Worm (Caenorhabditis elegans): ENCODE measurements around the gene zip-9.

The zip-9 gene

ce11 chrV:10966874-10967273 lies 24.6 kb downstream of the zip-9 start:
- TF ChIP-seq tra-4 (tag; optimal IDR thresholded peaks at IDR 0.05) = no peak
- no peak for TF ChIP-seq pes-1 (GFP tag; IDR thresholded peaks at IDR 0.05)
- no peak for TF ChIP-seq hmbx-1 (tag; optimal IDR thresholded peaks at IDR 0.05)
- no peak for TF ChIP-seq ets-7 (tag; optimal IDR thresholded peaks at IDR 0.05)
- TF ChIP-seq flt-1 (GFP tag; IDR thresholded peaks at IDR 0.05) = no peak
- no peak for TF ChIP-seq tbx-37 (GFP tag; conservative IDR thresholded peaks at IDR 0.05)
- no peak for TF ChIP-seq ama-1 (optimal IDR thresholded peaks at IDR 0.05)
- TF ChIP-seq B0310.2 (tag; optimal IDR thresholded peaks at IDR 0.05) = no peak
- no peak for TF ChIP-seq tbx-11 (GFP tag; IDR thresholded peaks at IDR 0.05)
- no peak for TF ChIP-seq aly-1 (tag; optimal IDR thresholded peaks at IDR 0.05)
- TF ChIP-seq ceh-36 (tag; optimal IDR thresholded peaks at IDR 0.05) = no peak
- TF ChIP-seq sea-1 (GFP tag; conservative IDR thresholded peaks at IDR 0.05) = no peak
- no peak for TF ChIP-seq scrt-1 (GFP tag; IDR thresholded peaks at IDR 0.05)
- no peak for TF ChIP-seq hnd-1 (tag; optimal IDR thresholded peaks at IDR 0.05)
- TF ChIP-seq F13C5.2 (tag; optimal IDR thresholded peaks at IDR 0.05) = no peak
- no peak for TF ChIP-seq ceh-13 (GFP tag; optimal IDR thresholded peaks at IDR 0.05)
- no peak for TF ChIP-seq hmg-4 (GFP tag; optimal IDR thresholded peaks at IDR 0.05)

DNA sequence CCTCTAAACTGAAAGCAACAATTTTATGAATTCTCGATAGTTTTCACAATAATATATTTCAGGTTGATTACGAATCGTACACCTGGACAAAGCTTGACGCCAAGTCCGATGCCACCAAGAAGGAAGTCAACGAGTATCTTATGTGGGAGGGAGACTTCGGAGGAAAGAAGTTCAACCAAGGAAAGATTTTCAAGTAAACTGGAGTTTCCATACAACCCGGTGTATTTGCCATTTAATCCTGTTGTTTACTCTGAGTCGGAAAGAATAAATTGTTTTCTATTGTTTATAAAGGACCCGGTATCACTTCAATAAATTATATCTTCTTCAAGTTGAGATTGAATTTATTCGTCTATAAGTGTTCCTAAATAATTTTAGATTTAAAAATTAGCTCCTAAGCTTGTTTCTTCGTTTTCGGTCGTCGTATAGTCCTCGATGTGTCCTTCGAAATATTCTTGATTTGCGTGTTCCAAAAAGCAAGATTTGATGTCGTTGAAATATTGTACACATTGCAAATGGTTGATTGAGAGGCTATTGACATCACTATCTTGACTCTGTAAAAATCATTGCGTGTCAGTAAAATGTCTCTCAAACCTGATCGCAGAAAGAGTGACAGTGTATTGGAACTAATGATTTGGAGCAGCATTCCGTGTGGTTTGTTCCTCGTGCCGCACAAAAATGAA lies 25.5 kb downstream of the zip-9 start:
- TF ChIP-seq F13C5.2 (tag; optimal IDR thresholded peaks at IDR 0.05) = no peak
- TF ChIP-seq aly-1 (tag; optimal IDR thresholded peaks at IDR 0.05) = no peak
- no peak for TF ChIP-seq hmg-4 (GFP tag; optimal IDR thresholded peaks at IDR 0.05)
- no peak for TF ChIP-seq tra-4 (tag; optimal IDR thresholded peaks at IDR 0.05)
- TF ChIP-seq ama-1 (optimal IDR thresholded peaks at IDR 0.05) = no peak
- no peak for TF ChIP-seq tbx-11 (GFP tag; IDR thresholded peaks at IDR 0.05)
- TF ChIP-seq ceh-13 (GFP tag; optimal IDR thresholded peaks at IDR 0.05) = no peak

- no peak for TF ChIP-seq flt-1 (GFP tag; IDR thresholded peaks at IDR 0.05)
- TF ChIP-seq scrt-1 (GFP tag; IDR thresholded peaks at IDR 0.05) = no peak
- no peak for TF ChIP-seq B0310.2 (tag; optimal IDR thresholded peaks at IDR 0.05)
- TF ChIP-seq ama-1 (optimal IDR thresholded peaks at IDR 0.05) = no peak
- no peak for TF ChIP-seq hnd-1 (tag; optimal IDR thresholded peaks at IDR 0.05)
- TF ChIP-seq sea-1 (GFP tag; conservative IDR thresholded peaks at IDR 0.05) = no peak
- no peak for TF ChIP-seq ets-7 (tag; optimal IDR thresholded peaks at IDR 0.05)
- TF ChIP-seq hmg-4 (GFP tag; optimal IDR thresholded peaks at IDR 0.05) = no peak
- TF ChIP-seq tra-4 (tag; optimal IDR thresholded peaks at IDR 0.05) = no peak
- no peak for TF ChIP-seq tbx-11 (GFP tag; IDR thresholded peaks at IDR 0.05)
- TF ChIP-seq aly-1 (tag; optimal IDR thresholded peaks at IDR 0.05) = no peak
- TF ChIP-seq ceh-13 (GFP tag; optimal IDR thresholded peaks at IDR 0.05) = no peak
- no peak for TF ChIP-seq pes-1 (GFP tag; IDR thresholded peaks at IDR 0.05)
- no peak for TF ChIP-seq tbx-37 (GFP tag; conservative IDR thresholded peaks at IDR 0.05)
- no peak for TF ChIP-seq hmbx-1 (tag; optimal IDR thresholded peaks at IDR 0.05)
- no peak for TF ChIP-seq ceh-36 (tag; optimal IDR thresholded peaks at IDR 0.05)
- TF ChIP-seq F13C5.2 (tag; optimal IDR thresholded peaks at IDR 0.05) = no peak
Observed at ce11 chrV:10970070-10970469, 27.8 kb downstream of the zip-9 start, which contains the start of gene F17C11.22. Gene F17C11.22 (minus strand): TSS chrV:10970170.

- TF ChIP-seq ets-7 (tag; optimal IDR thresholded peaks at IDR 0.05) (no peak), ceh-13 (GFP tag; optimal IDR thresholded peaks at IDR 0.05) (no peak), tbx-37 (GFP tag; conservative IDR thresholded peaks at IDR 0.05) (no peak), ceh-36 (tag; optimal IDR thresholded peaks at IDR 0.05) (no peak), scrt-1 (GFP tag; IDR thresholded peaks at IDR 0.05) (no peak), B0310.2 (tag; optimal IDR thresholded peaks at IDR 0.05) (no peak), hmg-4 (GFP tag; optimal IDR thresholded peaks at IDR 0.05) (no peak), tra-4 (tag; optimal IDR thresholded peaks at IDR 0.05) (no peak), F13C5.2 (tag; optimal IDR thresholded peaks at IDR 0.05) (no peak)
Observed at ce11 chrV:10970930-10971329, 28.7 kb downstream of the zip-9 start.

DNA sequence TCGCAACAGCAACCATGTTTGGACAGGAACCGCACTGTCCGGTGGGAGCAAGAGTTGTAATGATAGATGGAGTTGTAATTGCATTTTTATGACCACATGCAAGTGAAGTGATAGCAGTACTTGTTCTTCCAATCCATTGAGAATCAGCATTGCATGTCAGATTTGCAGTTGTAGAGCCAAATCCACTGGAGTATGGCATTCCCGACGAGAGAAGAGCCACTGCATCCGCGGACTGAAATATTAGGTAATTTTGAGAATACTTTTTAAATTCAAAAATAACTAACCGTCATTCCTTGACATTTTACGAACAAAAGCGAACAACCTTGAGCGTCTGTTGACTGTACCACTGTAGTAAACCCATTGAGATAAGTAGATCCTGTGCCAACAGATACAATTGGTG lies 32.8 kb downstream of the zip-9 start:
- TF ChIP-seq sea-1 (GFP tag; conservative IDR thresholded peaks at IDR 0.05) (no peak), ceh-36 (tag; optimal IDR thresholded peaks at IDR 0.05) (no peak), tra-4 (tag; optimal IDR thresholded peaks at IDR 0.05) (no peak), tbx-37 (GFP tag; conservative IDR thresholded peaks at IDR 0.05) (no peak), ama-1 (optimal IDR thresholded peaks at IDR 0.05) (no peak), hnd-1 (tag; optimal IDR thresholded peaks at IDR 0.05) (no peak), ets-7 (tag; optimal IDR thresholded peaks at IDR 0.05) (no peak), ceh-13 (GFP tag; optimal IDR thresholded peaks at IDR 0.05) (no peak)

DNA sequence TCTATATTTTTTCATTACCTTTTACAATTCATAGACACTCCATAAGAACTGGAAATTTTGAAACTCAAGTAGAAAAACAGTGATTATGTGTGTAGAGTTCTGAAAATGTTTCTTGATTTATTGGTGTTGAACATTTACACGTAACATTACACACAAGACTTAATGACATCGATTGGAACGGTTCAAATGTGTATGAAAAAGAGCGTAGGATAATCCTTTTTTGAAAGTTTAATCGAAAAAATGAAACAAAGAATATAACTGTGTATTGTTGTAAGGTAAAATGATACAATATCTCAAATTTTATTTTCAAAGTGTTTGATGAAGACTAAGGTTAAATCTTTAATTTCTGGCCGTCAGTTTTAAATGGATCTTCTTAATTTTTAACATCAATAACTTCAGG lies 38.9 kb downstream of the zip-9 start, which contains the start of gene fig-1:
fig-1 (minus strand) TSS at position 101 of the 400 bp plus-strand sequence.
- no peak for TF ChIP-seq sea-1 (GFP tag; conservative IDR thresholded peaks at IDR 0.05)
- TF ChIP-seq hmbx-1 (tag; optimal IDR thresholded peaks at IDR 0.05) = no peak
- no peak for TF ChIP-seq flt-1 (GFP tag; IDR thresholded peaks at IDR 0.05)
- TF ChIP-seq ceh-36 (tag; optimal IDR thresholded peaks at IDR 0.05) = no peak
- TF ChIP-seq pes-1 (GFP tag; IDR thresholded peaks at IDR 0.05) = no peak
- no peak for TF ChIP-seq tra-4 (tag; optimal IDR thresholded peaks at IDR 0.05)
- no peak for TF ChIP-seq tbx-11 (GFP tag; IDR thresholded peaks at IDR 0.05)
- TF ChIP-seq ets-7 (tag; optimal IDR thresholded peaks at IDR 0.05) = no peak
- TF ChIP-seq ceh-13 (GFP tag; optimal IDR thresholded peaks at IDR 0.05) = no peak
- no peak for TF ChIP-seq B0310.2 (tag; optimal IDR thresholded peaks at IDR 0.05)
- TF ChIP-seq hnd-1 (tag; optimal IDR thresholded peaks at IDR 0.05) = no peak

DNA sequence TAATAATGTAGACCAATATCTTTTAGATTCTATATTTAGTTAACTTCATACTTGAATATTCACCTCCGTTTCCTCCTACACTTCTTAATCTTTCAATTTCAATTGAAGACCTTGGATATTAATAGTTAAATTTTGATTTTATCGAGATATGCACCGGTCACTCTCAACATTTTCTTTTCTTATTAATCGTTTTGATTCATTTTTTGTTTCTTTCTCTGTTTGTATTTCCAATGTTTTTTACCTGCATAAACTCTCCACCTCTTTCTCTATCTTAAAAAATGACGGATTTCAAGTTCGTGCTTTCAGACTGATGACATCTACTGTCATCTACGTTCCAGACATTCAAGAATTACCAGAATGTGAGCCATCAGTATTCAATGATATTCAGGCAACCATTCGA lies 49.5 kb downstream of the zip-9 start, which contains the start of gene frpr-9:
frpr-9 (plus strand) TSS at position 301 of the 400 bp plus-strand sequence.
- no peak for TF ChIP-seq hmg-4 (GFP tag; optimal IDR thresholded peaks at IDR 0.05)
- TF ChIP-seq ets-7 (tag; optimal IDR thresholded peaks at IDR 0.05) = no peak
- no peak for TF ChIP-seq ceh-13 (GFP tag; optimal IDR thresholded peaks at IDR 0.05)
- TF ChIP-seq ama-1 (optimal IDR thresholded peaks at IDR 0.05) = no peak
- no peak for TF ChIP-seq sea-1 (GFP tag; conservative IDR thresholded peaks at IDR 0.05)
- no peak for TF ChIP-seq flt-1 (GFP tag; IDR thresholded peaks at IDR 0.05)
- no peak for TF ChIP-seq hnd-1 (tag; optimal IDR thresholded peaks at IDR 0.05)
- no peak for TF ChIP-seq F13C5.2 (tag; optimal IDR thresholded peaks at IDR 0.05)
- no peak for TF ChIP-seq aly-1 (tag; optimal IDR thresholded peaks at IDR 0.05)
- no peak for TF ChIP-seq B0310.2 (tag; optimal IDR thresholded peaks at IDR 0.05)
- TF ChIP-seq tbx-11 (GFP tag; IDR thresholded peaks at IDR 0.05) = no peak
- TF ChIP-seq ceh-36 (tag; optimal IDR thresholded peaks at IDR 0.05) = no peak
- TF ChIP-seq hmbx-1 (tag; optimal IDR thresholded peaks at IDR 0.05) = no peak
- no peak for TF ChIP-seq tbx-37 (GFP tag; conservative IDR thresholded peaks at IDR 0.05)
- TF ChIP-seq pes-1 (GFP tag; IDR thresholded peaks at IDR 0.05) = no peak
